Worm (Caenorhabditis elegans) whole organism, midembryonic: ENCODE data around the gene sams-5.
"Not testable (repeated sequence)": the region's sequence is repeated elsewhere in the genome, so short reads cannot be mapped to it uniquely, and the experiment has no call there.

Experiments used
- T22C8.4 ChIP-seq: fragments of 200-800 bp; sonication (Bioruptor generic); IDR thresholded peaks from 2 replicates; pipeline ENCODE4 v1.3.6; 2022; ENCODE audit warnings: missing genetic modification characterization, missing compliant biosample characterization
- cog-1 ChIP-seq: sonication (generic microtip); optimal IDR thresholded peaks from 2 replicates; lab custom pipeline; 2016; ENCODE audit warnings: missing genetic modification characterization, missing compliant biosample characterization
- flt-1 ChIP-seq: fragments of 200-800 bp; sonication (Bioruptor generic); IDR thresholded peaks from 2 replicates; pipeline ENCODE4 v1.3.6; 2022; ENCODE audit warnings: missing genetic modification characterization, missing compliant biosample characterization
- klf-2 ChIP-seq: fragments of 200-800 bp; sonication (Bioruptor generic); conservative IDR thresholded peaks from 2 replicates; pipeline ENCODE4 v1.3.6; 2022; ENCODE audit warnings: missing genetic modification reagents, missing genetic modification characterization, missing compliant biosample characterization
- med-1 ChIP-seq: sonication (generic microtip); optimal IDR thresholded peaks from 2 replicates; lab custom pipeline; 2017; ENCODE audit warnings: missing genetic modification characterization, mild to moderate bottlenecking, missing compliant biosample characterization, antibody characterized with exemption, missing genetic modification reagents; ENCODE audit not compliant: insufficient read depth
- ref-1 ChIP-seq: fragments of 200-800 bp; sonication (Bioruptor generic); conservative IDR thresholded peaks from 2 replicates; pipeline ENCODE4 v1.3.6; 2022; ENCODE audit warnings: missing genetic modification reagents, missing genetic modification characterization, missing compliant biosample characterization
- tab-1 ChIP-seq: fragments of 200-800 bp; sonication (Bioruptor generic); IDR thresholded peaks from 2 replicates; pipeline ENCODE4 v1.3.6; 2022; ENCODE audit warnings: missing genetic modification characterization, missing compliant biosample characterization
- ztf-23 ChIP-seq: fragments of 200-800 bp; sonication (Bioruptor generic); IDR thresholded peaks from 2 replicates; pipeline ENCODE4 v1.3.6; 2022; ENCODE audit warnings: missing genetic modification reagents, missing genetic modification characterization, missing compliant biosample characterization
- ztf-29 ChIP-seq: fragments of 200-800 bp; sonication (Bioruptor generic); IDR thresholded peaks from 2 replicates; pipeline ENCODE4 v1.3.6; 2022; ENCODE audit warnings: missing genetic modification reagents, missing genetic modification characterization, missing compliant biosample characterization

sams-5 gene

ce11 chrIV:6269346-6269745 is 10.0 kb downstream of the sams-5 start, which contains the start of gene srv-30:
Gene srv-30, minus strand, starts transcription at chrIV:6269446.
- no peak for TF ChIP-seq ztf-23 (GFP tag; lab: Robert Waterston, UW)
- TF ChIP-seq med-1, result no peak
- no peak for TF ChIP-seq flt-1
- TF ChIP-seq klf-2, result no peak
- no peak for TF ChIP-seq cog-1 (tag; lab: Kevin White, UChicago)
- no peak for TF ChIP-seq T22C8.4 (GFP tag; lab: Robert Waterston, UW)
- TF ChIP-seq ztf-29, result no peak
- TF ChIP-seq tab-1 (GFP tag; lab: Robert Waterston, UW), result no peak

DNA sequence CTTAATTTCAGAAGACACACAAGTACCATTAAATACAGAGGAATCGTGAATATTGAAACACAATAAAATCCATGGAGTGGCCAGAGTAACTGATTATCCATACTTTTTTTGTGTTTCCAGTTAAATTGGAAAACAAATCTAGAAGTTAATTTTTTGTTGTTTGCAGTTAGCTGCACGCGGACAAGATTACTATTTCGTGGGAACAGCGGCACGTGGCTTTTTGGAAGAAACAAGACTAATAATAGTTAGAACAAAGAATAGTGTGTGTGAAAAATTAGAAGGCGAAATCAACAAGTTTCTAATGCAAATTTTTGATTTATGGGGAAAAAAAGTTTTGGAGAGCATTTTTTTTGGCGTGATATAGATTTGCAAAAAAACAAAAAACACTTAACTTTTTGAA is 12.8 kb downstream of the sams-5 start, which contains the start of gene srv-29:
Gene srv-29, minus strand, starts transcription at position 101 of the 400 bp plus-strand sequence.
- no peak for TF ChIP-seq ztf-23 (GFP tag; lab: Robert Waterston, UW)
- TF ChIP-seq ztf-29, result no peak

DNA sequence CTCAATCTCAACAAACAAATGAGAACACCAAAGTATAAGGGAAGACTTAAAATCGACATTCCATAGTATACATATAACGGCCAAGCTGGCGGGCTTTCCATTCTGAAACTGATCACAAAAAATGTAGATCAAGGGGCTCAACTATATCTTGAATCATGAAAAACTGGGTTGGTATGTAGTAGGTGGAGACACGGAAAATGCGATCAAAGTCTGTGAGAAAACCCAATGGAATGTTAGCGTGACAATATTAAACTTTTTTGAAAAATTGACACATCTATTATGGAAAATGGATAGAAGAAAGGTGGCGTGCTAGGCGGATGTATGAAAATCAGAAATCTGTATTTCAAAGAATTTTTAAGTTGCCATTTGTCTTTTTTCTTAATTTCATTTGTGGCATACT is 16.1 kb downstream of the sams-5 start, which contains the start of gene srv-28:
Gene srv-28, minus strand, starts transcription at position 101 of the 400 bp plus-strand sequence.
- TF ChIP-seq klf-2 (no peak), ztf-23 (GFP tag; lab: Robert Waterston, UW) (no peak), ref-1 (GFP tag; lab: Robert Waterston, UW) (no peak), tab-1 (GFP tag; lab: Robert Waterston, UW) (no peak), ztf-29 (no peak), flt-1 (no peak), med-1 (no peak), cog-1 (tag; lab: Kevin White, UChicago) (no peak), T22C8.4 (GFP tag; lab: Robert Waterston, UW) (no peak)

DNA sequence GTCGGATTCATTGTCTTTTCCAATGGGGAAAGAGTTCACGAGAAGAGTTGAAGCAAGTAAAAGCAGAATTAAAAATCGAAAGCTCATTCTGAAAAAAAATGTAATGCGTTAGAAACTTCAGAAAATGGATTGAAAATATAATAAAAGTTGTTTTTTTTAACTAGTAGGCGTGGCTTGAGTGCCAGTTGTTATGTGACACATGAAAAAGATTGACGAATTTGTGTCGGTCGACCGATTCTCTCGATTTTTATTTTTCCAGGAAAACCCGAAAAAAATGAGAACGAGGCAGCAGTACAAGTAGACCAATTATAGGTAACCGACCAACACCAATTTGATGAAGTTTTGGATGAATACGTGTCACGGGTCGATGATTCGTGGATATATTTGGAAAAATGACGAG is 19.6 kb downstream of the sams-5 start, which contains the start of gene nlp-16:
Gene nlp-16, minus strand, starts transcription at position 101 of the 400 bp plus-strand sequence.
- no peak for TF ChIP-seq klf-2
- no peak for TF ChIP-seq tab-1 (GFP tag; lab: Robert Waterston, UW)
- TF ChIP-seq ztf-23 (GFP tag; lab: Robert Waterston, UW), result no peak
- no peak for TF ChIP-seq cog-1 (tag; lab: Kevin White, UChicago)
- TF ChIP-seq T22C8.4 (GFP tag; lab: Robert Waterston, UW), result no peak
- TF ChIP-seq med-1, result no peak
- no peak for TF ChIP-seq flt-1
- TF ChIP-seq ztf-29, result no peak
- TF ChIP-seq ref-1 (GFP tag; lab: Robert Waterston, UW), result no peak

- TF ChIP-seq klf-2, result no peak
- no peak for TF ChIP-seq ref-1 (GFP tag; lab: Robert Waterston, UW)
These were observed 20.4 kb downstream of the sams-5 start for ce11 chrIV:6258967-6259366.

DNA sequence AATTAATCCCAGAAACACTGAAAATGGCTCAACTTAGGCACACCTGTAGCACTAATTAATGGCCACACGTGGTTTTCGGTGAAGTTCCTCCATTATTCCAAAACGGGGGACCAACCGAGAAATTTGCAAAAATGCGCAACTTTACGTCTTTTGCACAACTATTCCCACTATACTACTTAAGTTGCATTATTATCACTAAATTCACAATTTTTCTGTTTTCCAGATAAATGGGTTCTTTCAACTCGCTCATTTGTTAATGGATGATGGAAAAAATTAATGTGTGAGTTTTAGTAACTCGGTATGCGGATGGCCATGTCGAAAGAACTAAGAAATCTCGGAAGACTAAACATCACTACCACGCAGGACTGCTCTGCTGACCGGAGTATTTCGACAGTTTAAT is 24.7 kb downstream of the sams-5 start, which contains the start of gene T13A10.64:
Gene T13A10.64, plus strand, starts transcription at position 301 of the 400 bp plus-strand sequence.
- TF ChIP-seq tab-1 (GFP tag; lab: Robert Waterston, UW) (no peak), cog-1 (tag; lab: Kevin White, UChicago) (no peak), T22C8.4 (GFP tag; lab: Robert Waterston, UW) (no peak), ztf-29 (no peak), flt-1 (no peak), ref-1 (GFP tag; lab: Robert Waterston, UW) (no peak), klf-2 (no peak), med-1 (no peak), ztf-23 (GFP tag; lab: Robert Waterston, UW) (no peak)

DNA sequence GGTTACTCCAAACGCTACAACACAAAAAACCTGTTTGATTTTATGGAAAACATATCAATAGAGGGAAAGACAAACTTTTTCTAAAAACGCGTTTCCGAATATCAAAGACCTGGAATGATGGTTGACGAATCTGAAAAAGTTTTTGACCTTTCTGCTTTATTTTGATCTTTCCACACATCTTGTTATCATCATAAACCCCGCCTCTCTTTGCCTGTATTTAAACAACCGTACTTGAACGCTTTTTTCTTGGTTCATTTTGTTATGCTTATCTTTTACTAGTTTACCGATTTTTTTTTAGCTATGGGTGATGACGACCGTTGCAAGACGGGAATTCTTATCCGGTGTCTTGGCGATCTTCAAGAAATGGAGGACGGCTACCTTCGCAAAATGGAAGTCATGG is 26.3 kb downstream of the sams-5 start, which contains the start of gene T13A10.2:
Gene T13A10.2, plus strand, starts transcription at position 301 of the 400 bp plus-strand sequence.
- TF ChIP-seq med-1; ref-1 (GFP tag; lab: Robert Waterston, UW); cog-1 (tag; lab: Kevin White, UChicago): not testable (repeated sequence)

ce11 chrIV:6249591-6249990 is 29.7 kb downstream of the sams-5 start, which contains the start of gene F58F9.1:
Gene F58F9.1, plus strand, starts transcription at chrIV:6249841.
- TF ChIP-seq tab-1 (GFP tag; lab: Robert Waterston, UW) (no peak), ztf-23 (GFP tag; lab: Robert Waterston, UW) (no peak), flt-1 (no peak), ref-1 (GFP tag; lab: Robert Waterston, UW) (no peak), klf-2 (no peak), T22C8.4 (GFP tag; lab: Robert Waterston, UW) (no peak), med-1 (no peak)

- TF ChIP-seq ref-1 (GFP tag; lab: Robert Waterston, UW) (no peak), klf-2 (no peak), ztf-29 (no peak), T22C8.4 (GFP tag; lab: Robert Waterston, UW) (no peak), ztf-23 (GFP tag; lab: Robert Waterston, UW) (no peak), cog-1 (tag; lab: Kevin White, UChicago) (no peak), flt-1 (no peak), tab-1 (GFP tag; lab: Robert Waterston, UW) (no peak), med-1 (no peak)
These were observed 30.8 kb downstream of the sams-5 start, which contains the start of gene acox-3 for ce11 chrIV:6248486-6248885. Gene acox-3, minus strand, starts transcription at chrIV:6248492.

DNA sequence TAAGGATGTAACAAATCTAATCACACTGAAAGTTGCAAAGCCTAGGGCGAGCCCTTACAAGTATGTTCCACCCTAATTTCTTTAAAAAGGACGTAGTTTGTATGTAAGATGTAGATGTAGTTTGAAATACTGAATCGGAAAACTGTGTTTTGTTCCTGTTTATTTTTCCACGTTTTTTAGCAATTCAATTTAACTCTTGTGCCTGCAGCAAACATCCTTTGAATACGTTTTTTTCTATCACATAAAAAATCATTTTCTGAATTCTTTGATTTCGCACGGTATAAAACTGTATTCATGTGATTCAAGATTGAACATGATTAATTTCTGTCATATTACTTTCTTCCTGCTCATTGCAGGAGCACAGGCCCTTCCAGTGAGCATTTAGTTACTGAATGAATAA is 39.3 kb downstream of the sams-5 start, which contains the start of gene F58F9.9:
Gene F58F9.9, plus strand, starts transcription at position 301 of the 400 bp plus-strand sequence.
- TF ChIP-seq ref-1 (GFP tag; lab: Robert Waterston, UW) (no peak), cog-1 (tag; lab: Kevin White, UChicago) (no peak), med-1 (no peak), ztf-29 (no peak), klf-2 (no peak), ztf-23 (GFP tag; lab: Robert Waterston, UW) (no peak), tab-1 (GFP tag; lab: Robert Waterston, UW) (no peak), flt-1 (no peak), T22C8.4 (GFP tag; lab: Robert Waterston, UW) (no peak)
